Worm (Caenorhabditis elegans): ENCODE data around the gene CC8.2.

The CC8.2 gene

DNA sequence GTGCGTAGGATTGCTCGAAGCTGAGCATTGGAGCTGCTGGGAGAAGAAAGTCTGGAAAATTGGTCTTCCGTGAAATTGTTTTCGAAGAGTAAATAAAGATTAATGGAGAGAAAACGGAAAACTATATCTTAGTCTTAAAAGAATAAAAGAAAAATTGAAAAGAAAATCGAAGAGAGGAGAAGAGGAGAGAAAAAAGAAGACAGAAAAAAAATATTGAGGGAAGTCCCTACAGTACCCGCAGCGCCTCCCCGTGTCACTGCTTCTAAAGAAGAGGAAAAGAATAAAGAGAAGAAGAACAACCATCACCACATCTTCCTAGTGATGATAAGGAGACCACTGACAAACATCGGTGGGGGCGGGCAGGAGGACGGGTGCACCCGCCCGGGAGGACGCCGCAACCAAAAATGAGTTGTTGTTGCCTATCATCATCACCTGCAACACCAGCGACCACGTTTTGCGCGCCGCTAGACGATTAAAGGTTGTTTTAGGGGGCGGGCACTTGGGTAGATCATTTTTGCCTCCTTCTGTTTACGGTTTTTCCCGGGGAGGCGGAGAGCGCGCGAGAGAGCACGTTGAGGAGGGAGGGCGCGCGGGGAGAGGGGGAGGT lies at the start of gene CC8.2:
TSS of gene CC8.2 (minus strand) at position 51 of the 607 bp plus-strand sequence.
- TF ChIP-seq ceh-18 (tag; optimal IDR thresholded peaks at IDR 0.05) (peak; percentile 14), ztf-16 (tag; optimal IDR thresholded peaks at IDR 0.05) (no peak), tbx-7 (tag; optimal IDR thresholded peaks at IDR 0.05) (no peak), pqm-1 (tag; optimal IDR thresholded peaks at IDR 0.05) (peak; percentile 2), elt-2 (tag; optimal IDR thresholded peaks at IDR 0.05) (peak; percentile 51), hlh-13 (GFP tag; optimal IDR thresholded peaks at IDR 0.05) (no peak)

DNA sequence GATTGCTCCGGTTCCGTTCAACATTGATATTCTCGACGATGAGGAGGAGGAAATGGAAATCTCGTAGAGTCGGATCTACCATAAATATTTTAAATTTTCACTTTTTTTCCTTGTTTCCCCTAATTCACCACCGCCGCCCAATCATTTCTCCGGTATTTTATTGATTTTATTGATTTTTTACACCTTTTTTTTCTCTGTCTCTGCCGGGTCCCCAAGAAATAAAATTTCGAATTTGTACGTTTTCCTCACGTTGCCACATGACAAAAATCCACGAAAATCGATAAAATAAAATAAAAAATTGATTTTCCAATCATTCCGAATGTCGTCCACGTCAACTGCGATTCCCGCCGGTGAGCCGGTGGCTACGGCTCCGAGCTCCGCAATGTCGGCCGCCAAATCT lies 49.7 kb upstream of the CC8.2 start, which contains the start of gene Y37E11AL.2:
TSS of gene Y37E11AL.2 (plus strand) at position 301 of the 400 bp plus-strand sequence.
- TF ChIP-seq unc-55 (GFP tag; optimal IDR thresholded peaks at IDR 0.05) (no peak), syd-9 (tag; optimal IDR thresholded peaks at IDR 0.05) (no peak), odd-2 (tag; optimal IDR thresholded peaks at IDR 0.05) (no peak), ahr-1 (tag; optimal IDR thresholded peaks at IDR 0.05) (no peak), tbx-2 (tag; optimal IDR thresholded peaks at IDR 0.05) (no peak), nhr-232 (tag; optimal IDR thresholded peaks at IDR 0.05) (no peak), ttx-3 (tag; optimal IDR thresholded peaks at IDR 0.05) (no peak), fkh-10 (GFP tag; optimal IDR thresholded peaks at IDR 0.05) (no peak)

DNA sequence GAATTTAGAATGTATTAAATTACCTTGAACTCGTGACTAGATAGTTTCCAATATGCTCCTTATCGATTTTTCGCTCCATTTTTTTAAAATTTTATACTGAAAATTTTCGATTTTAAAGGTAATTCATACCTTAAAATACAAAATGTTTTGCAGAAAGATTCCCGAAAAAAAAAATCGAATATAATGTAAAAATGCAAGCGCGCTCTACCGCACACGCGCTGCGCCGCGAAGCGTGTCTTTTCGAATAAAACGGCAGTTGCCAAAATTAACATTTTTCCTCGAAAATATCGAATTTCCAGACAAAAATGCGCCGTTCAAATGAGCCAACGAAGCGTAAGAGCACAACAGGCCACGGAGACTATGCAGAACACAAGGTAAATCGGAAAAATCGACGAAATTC lies 46.2 kb upstream of the CC8.2 start, which contains the start of the genes taf-6.2 and Y37E11AL.3:
TSS of gene taf-6.2 (minus strand) at position 96 of the 400 bp plus-strand sequence.
TSS of gene Y37E11AL.3 (plus strand) at position 298 of the 400 bp plus-strand sequence.
- no peak for TF ChIP-seq sox-4 (tag; optimal IDR thresholded peaks at IDR 0.05)
- peak; percentile 4 for TF ChIP-seq ceh-34 (tag; optimal IDR thresholded peaks at IDR 0.05)
- TF ChIP-seq unc-42 (tag; optimal IDR thresholded peaks at IDR 0.05) = peak; percentile 33
- no peak for TF ChIP-seq fkh-6 (tag; optimal IDR thresholded peaks at IDR 0.05)
- TF ChIP-seq ceh-48 (tag; optimal IDR thresholded peaks at IDR 0.05) = peak; percentile 54

DNA sequence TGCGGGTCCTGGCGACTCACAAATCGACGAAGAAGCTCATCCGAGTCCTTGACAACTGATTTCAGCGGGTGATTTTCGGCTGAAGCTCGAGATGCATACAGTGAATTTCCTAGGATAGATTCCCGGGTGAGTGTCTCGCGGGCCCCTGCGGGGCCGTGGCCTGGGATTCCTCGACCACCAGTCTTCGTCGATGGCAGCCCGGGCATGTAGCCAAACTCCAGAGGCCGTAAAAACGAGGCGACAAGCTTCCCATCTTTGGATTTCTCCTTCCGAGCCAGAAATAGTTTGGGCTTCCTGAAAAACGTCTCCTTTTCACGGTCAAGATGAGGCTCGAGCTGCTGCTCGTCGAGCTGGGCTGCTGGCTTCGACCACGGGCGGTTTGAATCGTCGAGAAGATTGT lies 39.6 kb upstream of the CC8.2 start:
- no peak for TF ChIP-seq hlh-15 (tag; optimal IDR thresholded peaks at IDR 0.05)
- no peak for TF ChIP-seq unc-55 (GFP tag; optimal IDR thresholded peaks at IDR 0.05)
- TF ChIP-seq ahr-1 (tag; optimal IDR thresholded peaks at IDR 0.05) = no peak
- TF ChIP-seq nhr-232 (tag; optimal IDR thresholded peaks at IDR 0.05) = no peak
- TF ChIP-seq ceh-2 (tag; optimal IDR thresholded peaks at IDR 0.05) = no peak
- TF ChIP-seq hlh-6 (tag; optimal IDR thresholded peaks at IDR 0.05) = no peak
- no peak for TF ChIP-seq ztf-16 (tag; optimal IDR thresholded peaks at IDR 0.05)
- no peak for TF ChIP-seq ets-4 (tag; optimal IDR thresholded peaks at IDR 0.05)
- no peak for TF ChIP-seq ceh-14 (tag; optimal IDR thresholded peaks at IDR 0.05)
- TF ChIP-seq lim-6 (tag; optimal IDR thresholded peaks at IDR 0.05) = no peak
- no peak for TF ChIP-seq ceh-18 (tag; optimal IDR thresholded peaks at IDR 0.05)

DNA sequence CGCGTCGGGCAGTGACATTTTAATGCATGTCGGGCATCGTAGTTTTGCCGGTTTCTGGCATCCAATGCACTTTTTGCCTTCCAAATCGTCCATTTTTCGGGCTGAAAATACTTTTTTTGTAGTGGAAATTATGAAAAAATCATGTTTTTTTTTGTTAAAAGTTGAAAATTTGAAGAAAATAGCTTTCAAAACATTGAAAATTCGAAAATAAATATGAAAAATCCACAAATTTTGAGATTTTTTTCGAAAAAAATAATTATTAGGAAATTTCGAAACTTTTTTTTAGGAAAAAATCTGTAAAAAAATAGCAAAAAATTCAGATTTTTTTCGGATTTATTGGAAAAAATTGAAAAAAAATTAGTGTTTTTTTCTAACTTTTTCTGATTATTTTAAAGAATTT lies 38.3 kb upstream of the CC8.2 start, which contains the start of gene map-1:
TSS of gene map-1 (minus strand) at position 101 of the 400 bp plus-strand sequence.
- no peak for TF ChIP-seq pros-1 (tag; optimal IDR thresholded peaks at IDR 0.05)
- no peak for TF ChIP-seq T23F11.4 (GFP tag; optimal IDR thresholded peaks at IDR 0.05)
- no peak for TF ChIP-seq elt-4 (tag; optimal IDR thresholded peaks at IDR 0.05)
- no peak for TF ChIP-seq unc-42 (tag; optimal IDR thresholded peaks at IDR 0.05)
- no peak for TF ChIP-seq dmd-4 (tag; optimal IDR thresholded peaks at IDR 0.05; ENCODE audit: borderline replicate concordance)
- no peak for TF ChIP-seq madf-2 (tag; optimal IDR thresholded peaks at IDR 0.05)
- no peak for TF ChIP-seq Y22D7AL.16 (tag; optimal IDR thresholded peaks at IDR 0.05)
- TF ChIP-seq pat-9 (tag; optimal IDR thresholded peaks at IDR 0.05) = no peak
- no peak for TF ChIP-seq ceh-18 (tag; optimal IDR thresholded peaks at IDR 0.05)
- no peak for TF ChIP-seq hlh-13 (GFP tag; optimal IDR thresholded peaks at IDR 0.05)
- TF ChIP-seq nfya-1 (tag; optimal IDR thresholded peaks at IDR 0.05) = no peak

Measured in whole organism, late embryonic.